Worm (Caenorhabditis elegans) whole organism, L1 larva: ENCODE results near the gene F57G12.2.

Source experiments
- C04F5.9 ChIP-seq: sonication (generic microtip); optimal IDR thresholded peaks from 2 replicates; lab custom pipeline; 2016; ENCODE audit warnings: missing genetic modification characterization, missing compliant biosample characterization
- C16A3.4 ChIP-seq: fragments of 150-350 bp; optimal IDR thresholded peaks from 2 replicates; lab custom pipeline; 2014; ENCODE audit warnings: missing biosample characterization, missing genetic modification characterization
- C34B4.2 ChIP-seq: sonication (generic microtip); optimal IDR thresholded peaks from 2 replicates; lab custom pipeline; 2017; ENCODE audit warnings: mild to moderate bottlenecking, missing genetic modification characterization, missing compliant biosample characterization
- F16B12.6 ChIP-seq: fragments of 150-350 bp; optimal IDR thresholded peaks from 2 replicates; lab custom pipeline; 2014; ENCODE audit warnings: missing biosample characterization, missing genetic modification characterization
- Y116A8C.19 ChIP-seq: sonication (generic microtip); optimal IDR thresholded peaks from 2 replicates; lab custom pipeline; 2016; ENCODE audit warnings: missing compliant biosample characterization, missing genetic modification characterization, borderline replicate concordance
- aha-1 ChIP-seq: fragments of 150-350 bp; optimal IDR thresholded peaks from 2 replicates; lab custom pipeline; 2014; ENCODE audit warnings: missing biosample characterization, missing genetic modification characterization
- ceh-82 ChIP-seq, 3 experiments: fragments of 150-350 bp in 1 of 3; sonication (generic microtip) in 2 of 3; optimal IDR thresholded peaks; 2 replicates each; lab custom pipeline; 2014 to 2017; ENCODE audit warnings: missing biosample characterization in 3 of 3, missing genetic modification characterization in 3 of 3
- ceh-90 ChIP-seq: sonication (generic microtip); optimal IDR thresholded peaks from 2 replicates; lab custom pipeline; 2016; ENCODE audit warnings: missing genetic modification characterization, missing compliant biosample characterization
- ces-1 ChIP-seq: fragments of 150-350 bp; optimal IDR thresholded peaks from 2 replicates; lab custom pipeline; 2014; ENCODE audit warnings: missing biosample characterization, missing genetic modification reagents, missing genetic modification characterization
- dpl-1 ChIP-seq, 3 experiments: fragments of 150-350 bp in 2 of 3; sonication (generic microtip) in 1 of 3; optimal IDR thresholded peaks; 2 replicates each; lab custom pipeline; 2014 to 2017; ENCODE audit warnings: missing biosample characterization in 3 of 3, missing genetic modification characterization in 3 of 3, missing genetic modification reagents in 3 of 3
- dsc-1 ChIP-seq: sonication (generic microtip); optimal IDR thresholded peaks from 2 replicates; lab custom pipeline; 2016; ENCODE audit warnings: mild to moderate bottlenecking, missing genetic modification characterization, missing compliant biosample characterization
- efl-3 ChIP-seq: fragments of 200-800 bp; sonication (Bioruptor generic); optimal IDR thresholded peaks from 2 replicates; lab custom pipeline; 2018; ENCODE audit warnings: mild to moderate bottlenecking, missing genetic modification characterization, missing compliant biosample characterization
- egl-27 ChIP-seq, 2 experiments: fragments of 150-350 bp in 1 of 2; sonication (generic microtip); optimal IDR thresholded peaks; 3 replicates each; lab custom pipeline; 2017 to 2018; ENCODE audit warnings: missing biosample characterization in 2 of 2, missing genetic modification characterization in 2 of 2, missing genetic modification reagents in 2 of 2
- elt-2 ChIP-seq: sonication (generic microtip); optimal IDR thresholded peaks from 2 replicates; lab custom pipeline; 2016; ENCODE audit warnings: missing genetic modification characterization, mild to moderate bottlenecking, inconsistent platforms, missing compliant biosample characterization, missing genetic modification reagents
- elt-3 ChIP-seq, 6 experiments: fragments of 150-350 bp in 1 of 6; sonication (generic microtip); optimal IDR thresholded peaks; 2 replicates each; lab custom pipeline; 2017 to 2018; ENCODE audit warnings: missing biosample characterization in 6 of 6, missing genetic modification characterization in 6 of 6, inconsistent platforms in 1 of 6
- fkh-4 ChIP-seq: sonication (generic microtip); optimal IDR thresholded peaks from 2 replicates; lab custom pipeline; 2016; ENCODE audit warnings: missing compliant biosample characterization, missing genetic modification characterization, borderline replicate concordance
- hlh-17 ChIP-seq: fragments of 200-800 bp; sonication (Bioruptor generic); optimal IDR thresholded peaks from 2 replicates; lab custom pipeline; 2018; ENCODE audit warnings: missing genetic modification characterization, mild to moderate bottlenecking, missing compliant biosample characterization, moderate library complexity, borderline replicate concordance
- jun-1 ChIP-seq: fragments of 150-350 bp; optimal IDR thresholded peaks from 2 replicates; lab custom pipeline; 2014; ENCODE audit warnings: missing biosample characterization, missing genetic modification reagents, missing genetic modification characterization
- lin-13 ChIP-seq: fragments of 150-350 bp; optimal IDR thresholded peaks from 2 replicates; lab custom pipeline; 2014; ENCODE audit warnings: missing biosample characterization, missing genetic modification reagents, missing genetic modification characterization
- lin-35 ChIP-seq, 2 experiments: fragments of 150-350 bp; optimal IDR thresholded peaks; 2 replicates each; lab custom pipeline; 2014; ENCODE audit warnings: missing biosample characterization in 2 of 2, missing genetic modification characterization in 2 of 2, missing genetic modification reagents in 2 of 2
- lir-3 ChIP-seq: sonication (generic microtip); optimal IDR thresholded peaks from 2 replicates; lab custom pipeline; 2016; ENCODE audit warnings: mild to moderate bottlenecking, missing genetic modification characterization, moderate library complexity, missing compliant biosample characterization; ENCODE audit not compliant: poor library complexity
- lsy-2 ChIP-seq, 2 experiments: fragments of 150-350 bp; optimal IDR thresholded peaks; 2 replicates each; lab custom pipeline; 2014; ENCODE audit warnings: missing biosample characterization in 2 of 2, missing genetic modification characterization in 2 of 2
- mdl-1 ChIP-seq, 2 experiments: fragments of 150-350 bp; optimal IDR thresholded peaks; 2 replicates each; lab custom pipeline; 2014 to 2017; ENCODE audit warnings: missing biosample characterization in 2 of 2, missing genetic modification characterization in 2 of 2, inconsistent platforms in 1 of 2
- mef-2 ChIP-seq: fragments of 150-350 bp; optimal IDR thresholded peaks from 2 replicates; lab custom pipeline; 2014; ENCODE audit warnings: missing biosample characterization, missing genetic modification characterization
- nhr-19 ChIP-seq: fragments of 200-800 bp; sonication (Bioruptor generic); conservative IDR thresholded peaks from 2 replicates; pipeline ENCODE4 v1.3.6; 2022; ENCODE audit warnings: missing genetic modification characterization, missing compliant biosample characterization
- nhr-76 ChIP-seq: sonication (generic microtip); optimal IDR thresholded peaks from 2 replicates; lab custom pipeline; 2017; ENCODE audit warnings: missing biosample characterization, missing genetic modification characterization
- nhr-85 ChIP-seq: sonication (generic microtip); peaks from one replicate; lab custom pipeline; 2016; ENCODE audit warnings: missing genetic modification characterization, inconsistent platforms, missing compliant biosample characterization
- nhr-90 ChIP-seq: sonication (generic microtip); optimal IDR thresholded peaks from 2 replicates; lab custom pipeline; 2016; ENCODE audit warnings: mild to moderate bottlenecking, missing genetic modification characterization, missing compliant biosample characterization; ENCODE audit not compliant: poor library complexity
- pqm-1 ChIP-seq: sonication (generic microtip); optimal IDR thresholded peaks from 3 replicates; lab custom pipeline; 2017; ENCODE audit warnings: missing biosample characterization, missing genetic modification characterization
- skn-1 ChIP-seq: fragments of 150-350 bp; optimal IDR thresholded peaks from 2 replicates; lab custom pipeline; 2014; ENCODE audit warnings: missing biosample characterization, missing genetic modification characterization
- snpc-4 ChIP-seq: fragments of 150-350 bp; optimal IDR thresholded peaks from 2 replicates; lab custom pipeline; 2014; ENCODE audit warnings: missing biosample characterization, missing genetic modification characterization
- sox-4 ChIP-seq: sonication (generic microtip); optimal IDR thresholded peaks from 2 replicates; lab custom pipeline; 2016; ENCODE audit warnings: missing genetic modification characterization, missing compliant biosample characterization
- sptf-1 ChIP-seq: fragments of 150-350 bp; optimal IDR thresholded peaks from 2 replicates; lab custom pipeline; 2014; ENCODE audit warnings: missing biosample characterization, missing genetic modification characterization
- sup-37 ChIP-seq: fragments of 200-800 bp; sonication (Bioruptor generic); optimal IDR thresholded peaks from 2 replicates; lab custom pipeline; 2018; ENCODE audit warnings: mild to moderate bottlenecking, missing genetic modification characterization, missing compliant biosample characterization
- unc-30 ChIP-seq: sonication (generic microtip); optimal IDR thresholded peaks from 2 replicates; lab custom pipeline; 2017; ENCODE audit warnings: missing biosample characterization, missing genetic modification characterization
- xbp-1 ChIP-seq: sonication (generic microtip); optimal IDR thresholded peaks from 2 replicates; lab custom pipeline; 2016; ENCODE audit warnings: missing genetic modification characterization, missing compliant biosample characterization
- zag-1 ChIP-seq: fragments of 150-350 bp; optimal IDR thresholded peaks from 2 replicates; lab custom pipeline; 2014; ENCODE audit warnings: missing biosample characterization, missing genetic modification characterization
- zip-4 ChIP-seq: fragments of 200-800 bp; sonication (Bioruptor generic); optimal IDR thresholded peaks from 2 replicates; lab custom pipeline; 2018; ENCODE audit warnings: mild to moderate bottlenecking, missing genetic modification characterization, moderate library complexity, missing compliant biosample characterization

The F57G12.2 gene

ce11 chrX:12142569-12142968 lies 17.3 kb downstream of the F57G12.2 start, which contains the start of gene M153.3:
M153.3 (plus strand) TSS chrX:12142869.
- no peak for TF ChIP-seq nhr-76 (tag; lab: Kevin White, UChicago)
- no peak for TF ChIP-seq mdl-1 (tag; optimal IDR thresholded peaks at IDR 0.05; lab: Kevin White, UChicago)
- no peak for TF ChIP-seq skn-1 (tag; lab: Kevin White, UChicago)
- no peak for TF ChIP-seq lin-35 (GFP tag; optimal IDR thresholded peaks at IDR 0.05; lab: Kevin White, UChicago)
- no peak for TF ChIP-seq ceh-82 (tag; optimal IDR thresholded peaks at IDR 0.05; lab: Kevin White, UChicago)
- TF ChIP-seq unc-30 (tag; lab: Kevin White, UChicago): no peak
- no peak for TF ChIP-seq egl-27 (tag; optimal IDR thresholded peaks at IDR 0.05; lab: Kevin White, UChicago)
- no peak for TF ChIP-seq fkh-4 (tag; lab: Kevin White, UChicago)
- no peak for TF ChIP-seq sup-37
- TF ChIP-seq nhr-19 (GFP tag; lab: Robert Waterston, UW): no peak
- no peak for TF ChIP-seq sptf-1 (tag; lab: Kevin White, UChicago)
- TF ChIP-seq Y116A8C.19 (tag; lab: Kevin White, UChicago): no peak
- no peak for TF ChIP-seq zag-1 (tag; lab: Kevin White, UChicago)
- no peak for TF ChIP-seq elt-2 (tag; lab: Kevin White, UChicago)
- TF ChIP-seq lsy-2 (tag; optimal IDR thresholded peaks at IDR 0.05; lab: Kevin White, UChicago): no peak

- TF ChIP-seq egl-27 (tag; optimal IDR thresholded peaks at IDR 0.05; lab: Kevin White, UChicago) (no peak), jun-1 (no peak), hlh-17 (GFP tag; lab: Kevin White, UChicago) (no peak), sox-4 (tag; lab: Kevin White, UChicago) (no peak), unc-30 (tag; lab: Kevin White, UChicago) (no peak), mef-2 (no peak), nhr-90 (tag; lab: Kevin White, UChicago) (no peak), sptf-1 (tag; lab: Kevin White, UChicago) (no peak), ceh-90 (no peak), efl-3 (GFP tag; lab: Kevin White, UChicago) (no peak), C34B4.2 (no peak), Y116A8C.19 (tag; lab: Kevin White, UChicago) (no peak), F16B12.6 (tag; lab: Kevin White, UChicago) (no peak)
Measured at ce11 chrX:12141051-12141450, 18.8 kb downstream of the F57G12.2 start, which contains the start of gene lyst-1. lyst-1 (minus strand) TSS chrX:12141151.

- no peak for TF ChIP-seq dpl-1 (GFP tag; optimal IDR thresholded peaks at IDR 0.05; lab: Kevin White, UChicago)
- TF ChIP-seq dsc-1 (tag; lab: Kevin White, UChicago): no peak
- TF ChIP-seq lsy-2 (tag; optimal IDR thresholded peaks at IDR 0.05; lab: Kevin White, UChicago): no peak
- TF ChIP-seq ces-1 (GFP tag; lab: Kevin White, UChicago): no peak
- no peak for TF ChIP-seq aha-1
- TF ChIP-seq C04F5.9 (tag; lab: Kevin White, UChicago): no peak
- TF ChIP-seq mef-2: no peak
- TF ChIP-seq lin-13 (GFP tag; lab: Kevin White, UChicago): no peak
- TF ChIP-seq zip-4 (GFP tag; lab: Kevin White, UChicago): no peak
- TF ChIP-seq snpc-4 (tag; lab: Kevin White, UChicago): no peak
- TF ChIP-seq, all 84 proteins: peak for 0
Measured at ce11 chrX:12125308-12125707, 34.5 kb downstream of the F57G12.2 start, which contains the start of gene lgc-18. lgc-18 (plus strand) TSS chrX:12125608.

ce11 chrX:12123152-12123551 lies 36.7 kb downstream of the F57G12.2 start, which contains the start of gene T01H10.11:
T01H10.11 (plus strand) TSS chrX:12123452.
- TF ChIP-seq efl-3 (GFP tag; lab: Kevin White, UChicago) (no peak), nhr-85 (tag; lab: Kevin White, UChicago) (no peak), xbp-1 (tag; lab: Kevin White, UChicago) (no peak), elt-3 (tag; optimal IDR thresholded peaks at IDR 0.05; lab: Kevin White, UChicago) (no peak), C16A3.4 (tag; lab: Kevin White, UChicago) (no peak), lir-3 (tag; lab: Kevin White, UChicago) (no peak), pqm-1 (tag; lab: Kevin White, UChicago) (no peak)
- TF ChIP-seq, all 84 proteins: peak for 0
